Worm (Caenorhabditis elegans): ENCODE data around the gene skn-1.

skn-1 gene

DNA sequence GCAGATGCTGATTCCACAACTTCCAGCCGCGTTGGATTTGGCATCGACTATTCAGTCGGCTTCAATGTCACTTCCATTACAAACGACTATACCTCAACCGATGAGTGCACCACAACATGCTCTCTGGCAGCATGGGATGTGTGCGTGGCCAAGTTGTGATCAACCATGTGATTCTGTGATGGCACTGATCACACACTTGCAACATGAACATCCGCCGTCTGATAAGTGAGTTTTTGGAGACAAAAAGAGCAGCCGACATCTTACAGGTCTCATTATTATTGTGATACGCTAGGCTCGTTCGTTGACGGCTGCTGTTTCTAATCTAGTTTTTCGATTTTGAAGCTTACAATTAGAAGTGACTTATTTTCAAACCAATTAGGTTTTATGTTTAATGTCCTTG lies 57.8 kb downstream of the skn-1 start:
- TF ChIP-seq hlh-30 (tag; optimal IDR thresholded peaks at IDR 0.05; ENCODE audit: insufficient read depth): peak; percentile 74
- TF ChIP-seq F44E2.7 (GFP tag; IDR thresholded peaks at IDR 0.05): no peak
